Worm (Caenorhabditis elegans) whole organism, mixed stage, embryonic: ENCODE measurements around the gene ZK177.12.

ENCODE experiments used
- elt-3 ChIP-seq: fragments of 150-350 bp; optimal IDR thresholded peaks from 2 replicates; lab custom pipeline; 2014; ENCODE audit warnings: missing biosample characterization, missing genetic modification characterization
- flh-1 ChIP-seq: fragments of 200-800 bp; sonication (Bioruptor generic); optimal IDR thresholded peaks from 2 replicates; lab custom pipeline; 2018; ENCODE audit warnings: mild to moderate bottlenecking, missing genetic modification characterization, moderate library complexity, missing compliant biosample characterization
- lin-13 ChIP-seq: fragments of 150-350 bp; optimal IDR thresholded peaks from 2 replicates; lab custom pipeline; 2014; ENCODE audit warnings: missing biosample characterization, missing genetic modification characterization
- nhr-2 ChIP-seq: fragments of 150-350 bp; optimal IDR thresholded peaks from 2 replicates; lab custom pipeline; 2014; ENCODE audit warnings: missing biosample characterization, missing genetic modification characterization
- nhr-237 ChIP-seq: fragments of 150-350 bp; optimal IDR thresholded peaks from 2 replicates; lab custom pipeline; 2014; ENCODE audit warnings: missing biosample characterization, missing genetic modification characterization
- nhr-28 ChIP-seq: fragments of 150-350 bp; optimal IDR thresholded peaks from 2 replicates; lab custom pipeline; 2014; ENCODE audit warnings: missing biosample characterization, missing genetic modification characterization
- snpc-4 ChIP-seq: fragments of 150-350 bp; optimal IDR thresholded peaks from 2 replicates; lab custom pipeline; 2014; ENCODE audit warnings: missing biosample characterization, missing genetic modification characterization
- sptf-1 ChIP-seq: sonication (generic microtip); optimal IDR thresholded peaks from 2 replicates; lab custom pipeline; 2017; ENCODE audit warnings: mild to moderate bottlenecking, missing genetic modification characterization, moderate library complexity, missing compliant biosample characterization
- tbx-8 ChIP-seq: fragments of 200-800 bp; sonication (Bioruptor generic); optimal IDR thresholded peaks from 2 replicates; lab custom pipeline; 2018; ENCODE audit warnings: mild to moderate bottlenecking, missing genetic modification characterization, moderate library complexity, missing compliant biosample characterization
- unc-39 ChIP-seq: fragments of 150-350 bp; optimal IDR thresholded peaks from 2 replicates; lab custom pipeline; 2014; ENCODE audit warnings: missing biosample characterization, missing genetic modification characterization
- unc-62 ChIP-seq: fragments of 150-350 bp; optimal IDR thresholded peaks from 2 replicates; lab custom pipeline; 2014; ENCODE audit warnings: missing biosample characterization, missing genetic modification reagents, missing genetic modification characterization
- zip-8 ChIP-seq: fragments of 150-350 bp; optimal IDR thresholded peaks from 2 replicates; lab custom pipeline; 2014; ENCODE audit warnings: missing biosample characterization, missing genetic modification characterization
- ztf-11 ChIP-seq: fragments of 150-350 bp; optimal IDR thresholded peaks from 2 replicates; lab custom pipeline; 2014; ENCODE audit warnings: missing biosample characterization, missing genetic modification characterization

ce11 chrII:5561392-5561791 is 39.9 kb downstream of the ZK177.12 start, which contains the start of gene C17C3.3:
- no peak for TF ChIP-seq nhr-237 (tag; lab: Kevin White, UChicago)
- TF ChIP-seq snpc-4 (tag; lab: Kevin White, UChicago), result no peak
- no peak for TF ChIP-seq lin-13 (tag; lab: Kevin White, UChicago)
- TF ChIP-seq nhr-2 (tag; lab: Kevin White, UChicago), result no peak
- TF ChIP-seq unc-39 (tag; lab: Kevin White, UChicago), result no peak
- TF ChIP-seq nhr-28 (tag; lab: Kevin White, UChicago), result no peak
- TF ChIP-seq tbx-8 (GFP tag; lab: Kevin White, UChicago), result no peak
- TF ChIP-seq unc-62, result no peak
- no peak for TF ChIP-seq ztf-11
- TF ChIP-seq sptf-1 (tag; lab: Kevin White, UChicago), result no peak
- no peak for TF ChIP-seq flh-1 (GFP tag; lab: Kevin White, UChicago)
- no peak for TF ChIP-seq zip-8
- TF ChIP-seq elt-3 (tag; lab: Kevin White, UChicago), result no peak
